Worm (Caenorhabditis elegans) whole organism, L2 larva: Measurements from ENCODE around the gene C50D2.1.

Experiments used
- ZK546.5 ChIP-seq: sonication (generic microtip); optimal IDR thresholded peaks from 2 replicates; lab custom pipeline; 2017; ENCODE audit warnings: missing biosample characterization, missing genetic modification characterization
- aly-2 ChIP-seq: fragments of 150-350 bp; optimal IDR thresholded peaks from 2 replicates; lab custom pipeline; 2014; ENCODE audit warnings: missing biosample characterization, missing genetic modification characterization
- ama-1 ChIP-seq: fragments of 150-350 bp; optimal IDR thresholded peaks from 2 replicates; lab custom pipeline; 2018; ENCODE audit warnings: inconsistent platforms
- elt-3 ChIP-seq: sonication (generic microtip); optimal IDR thresholded peaks from 2 replicates; lab custom pipeline; 2017; ENCODE audit warnings: missing biosample characterization, missing genetic modification characterization
- mab-5 ChIP-seq: fragments of 150-350 bp; optimal IDR thresholded peaks from 2 replicates; lab custom pipeline; 2014; ENCODE audit warnings: missing biosample characterization, missing genetic modification characterization
- mdl-1 ChIP-seq, 2 experiments: fragments of 150-350 bp in 1 of 2; sonication (generic microtip) in 1 of 2; optimal IDR thresholded peaks; 2 replicates each; lab custom pipeline; 2017; ENCODE audit warnings: missing biosample characterization in 2 of 2, missing genetic modification characterization in 2 of 2
- nhr-10 ChIP-seq: sonication (generic microtip); optimal IDR thresholded peaks from 2 replicates; lab custom pipeline; 2017; ENCODE audit warnings: missing biosample characterization, missing genetic modification characterization
- nhr-11 ChIP-seq: fragments of 150-350 bp; optimal IDR thresholded peaks from 2 replicates; lab custom pipeline; 2014; ENCODE audit warnings: missing biosample characterization, missing genetic modification characterization
- nhr-77 ChIP-seq: fragments of 150-350 bp; optimal IDR thresholded peaks from 2 replicates; lab custom pipeline; 2014; ENCODE audit warnings: missing biosample characterization, missing genetic modification characterization

- no peak for TF ChIP-seq ama-1 (lab: Kevin White, UChicago)
- TF ChIP-seq mab-5 (tag; lab: Kevin White, UChicago): no peak
- TF ChIP-seq nhr-11 (tag; lab: Kevin White, UChicago): no peak
- no peak for TF ChIP-seq aly-2 (tag; lab: Kevin White, UChicago)
- no peak for TF ChIP-seq nhr-10 (tag; lab: Kevin White, UChicago)
- no peak for TF ChIP-seq ZK546.5 (tag; lab: Kevin White, UChicago)
- no peak for TF ChIP-seq nhr-77
- no peak for TF ChIP-seq elt-3
- TF ChIP-seq mdl-1 (tag; optimal IDR thresholded peaks at IDR 0.05; lab: Kevin White, UChicago): no peak
These were observed 46.8 kb downstream of the C50D2.1 start for ce11 chrII:158004-158731.
